Worm (Caenorhabditis elegans) whole organism, mixed stage, embryonic: ENCODE data around the gene F54F7.10.

Source experiments
- M03D4.4 ChIP-seq: sonication (generic microtip); optimal IDR thresholded peaks from 2 replicates; lab custom pipeline; 2017; ENCODE audit warnings: mild to moderate bottlenecking, missing genetic modification characterization, missing compliant biosample characterization
- bed-3 ChIP-seq: fragments of 200-800 bp; sonication (Bioruptor generic); optimal IDR thresholded peaks from 3 replicates; lab custom pipeline; 2018; ENCODE audit warnings: mild to moderate bottlenecking, missing genetic modification characterization, moderate library complexity, missing compliant biosample characterization
- blmp-1 ChIP-seq: fragments of 150-350 bp; optimal IDR thresholded peaks from 2 replicates; lab custom pipeline; 2014; ENCODE audit warnings: missing biosample characterization, missing genetic modification characterization
- ceh-39 ChIP-seq: fragments of 150-350 bp; optimal IDR thresholded peaks from 2 replicates; lab custom pipeline; 2014; ENCODE audit warnings: missing biosample characterization, missing genetic modification characterization
- ceh-43 ChIP-seq: fragments of 200-800 bp; sonication (Bioruptor generic); optimal IDR thresholded peaks from 2 replicates; lab custom pipeline; 2018; ENCODE audit warnings: mild to moderate bottlenecking, missing genetic modification characterization, moderate library complexity, missing compliant biosample characterization
- ceh-83 ChIP-seq: fragments of 200-800 bp; sonication (Bioruptor generic); optimal IDR thresholded peaks from 2 replicates; lab custom pipeline; 2018; ENCODE audit warnings: mild to moderate bottlenecking, missing genetic modification characterization, missing compliant biosample characterization
- ces-1 ChIP-seq: fragments of 150-350 bp; optimal IDR thresholded peaks from 2 replicates; lab custom pipeline; 2014; ENCODE audit warnings: missing biosample characterization, missing genetic modification reagents, missing genetic modification characterization
- cnd-1 ChIP-seq: fragments of 200-800 bp; sonication (Bioruptor generic); optimal IDR thresholded peaks from 2 replicates; lab custom pipeline; 2018; ENCODE audit warnings: mild to moderate bottlenecking, missing genetic modification characterization, missing compliant biosample characterization
- elt-1 ChIP-seq: sonication (generic microtip); optimal IDR thresholded peaks from 2 replicates; lab custom pipeline; 2017; ENCODE audit warnings: missing genetic modification characterization, mild to moderate bottlenecking, missing compliant biosample characterization, antibody characterized with exemption, moderate library complexity, borderline replicate concordance; ENCODE audit not compliant: insufficient read depth
- elt-3 ChIP-seq: fragments of 150-350 bp; optimal IDR thresholded peaks from 2 replicates; lab custom pipeline; 2014; ENCODE audit warnings: missing biosample characterization, missing genetic modification characterization
- flh-1 ChIP-seq: fragments of 200-800 bp; sonication (Bioruptor generic); optimal IDR thresholded peaks from 2 replicates; lab custom pipeline; 2018; ENCODE audit warnings: mild to moderate bottlenecking, missing genetic modification characterization, moderate library complexity, missing compliant biosample characterization
- ham-2 ChIP-seq: fragments of 200-800 bp; sonication (Bioruptor generic); optimal IDR thresholded peaks from 2 replicates; lab custom pipeline; 2018; ENCODE audit warnings: mild to moderate bottlenecking, missing genetic modification characterization, missing compliant biosample characterization
- hlh-1 ChIP-seq: fragments of 150-350 bp; optimal IDR thresholded peaks from 2 replicates; lab custom pipeline; 2014; ENCODE audit warnings: missing biosample characterization, missing genetic modification reagents, missing genetic modification characterization
- lin-13 ChIP-seq: fragments of 150-350 bp; optimal IDR thresholded peaks from 2 replicates; lab custom pipeline; 2014; ENCODE audit warnings: missing biosample characterization, missing genetic modification characterization
- lin-32 ChIP-seq: fragments of 200-800 bp; sonication (Bioruptor generic); optimal IDR thresholded peaks from 2 replicates; lab custom pipeline; 2018; ENCODE audit warnings: mild to moderate bottlenecking, missing genetic modification characterization, missing compliant biosample characterization
- lsy-2 ChIP-seq: fragments of 150-350 bp; optimal IDR thresholded peaks from 2 replicates; lab custom pipeline; 2014; ENCODE audit warnings: missing biosample characterization, missing genetic modification characterization
- mab-5 ChIP-seq: fragments of 150-350 bp; optimal IDR thresholded peaks from 2 replicates; lab custom pipeline; 2014; ENCODE audit warnings: missing biosample characterization, missing genetic modification characterization
- mep-1 ChIP-seq: fragments of 150-350 bp; optimal IDR thresholded peaks from 2 replicates; lab custom pipeline; 2017; ENCODE audit warnings: missing biosample characterization, missing genetic modification reagents, missing genetic modification characterization, inconsistent platforms
- mls-2 ChIP-seq: sonication (generic microtip); optimal IDR thresholded peaks from 2 replicates; lab custom pipeline; 2016; ENCODE audit warnings: mild to moderate bottlenecking, missing genetic modification characterization, moderate library complexity, missing compliant biosample characterization
- nhr-12 ChIP-seq: fragments of 150-350 bp; optimal IDR thresholded peaks from 2 replicates; lab custom pipeline; 2014; ENCODE audit warnings: missing biosample characterization, missing genetic modification characterization
- nhr-237 ChIP-seq: fragments of 150-350 bp; optimal IDR thresholded peaks from 2 replicates; lab custom pipeline; 2014; ENCODE audit warnings: missing biosample characterization, missing genetic modification characterization
- nhr-76 ChIP-seq: sonication (generic microtip); optimal IDR thresholded peaks from 2 replicates; lab custom pipeline; 2017; ENCODE audit warnings: missing biosample characterization, missing genetic modification characterization
- snpc-4 ChIP-seq: fragments of 150-350 bp; optimal IDR thresholded peaks from 2 replicates; lab custom pipeline; 2014; ENCODE audit warnings: missing biosample characterization, missing genetic modification characterization
- tbx-8 ChIP-seq: fragments of 200-800 bp; sonication (Bioruptor generic); optimal IDR thresholded peaks from 2 replicates; lab custom pipeline; 2018; ENCODE audit warnings: mild to moderate bottlenecking, missing genetic modification characterization, moderate library complexity, missing compliant biosample characterization
- unc-120 ChIP-seq: sonication (generic microtip); optimal IDR thresholded peaks from 2 replicates; lab custom pipeline; 2017; ENCODE audit warnings: missing genetic modification characterization, missing compliant biosample characterization; ENCODE audit not compliant: poor library complexity, severe bottlenecking
- unc-39 ChIP-seq: fragments of 150-350 bp; optimal IDR thresholded peaks from 2 replicates; lab custom pipeline; 2014; ENCODE audit warnings: missing biosample characterization, missing genetic modification characterization
- unc-62 ChIP-seq: fragments of 150-350 bp; optimal IDR thresholded peaks from 2 replicates; lab custom pipeline; 2014; ENCODE audit warnings: missing biosample characterization, missing genetic modification reagents, missing genetic modification characterization
- zip-8 ChIP-seq: fragments of 150-350 bp; optimal IDR thresholded peaks from 2 replicates; lab custom pipeline; 2014; ENCODE audit warnings: missing biosample characterization, missing genetic modification characterization
- ztf-11 ChIP-seq: fragments of 150-350 bp; optimal IDR thresholded peaks from 2 replicates; lab custom pipeline; 2014; ENCODE audit warnings: missing biosample characterization, missing genetic modification characterization

Gene F54F7.10

DNA sequence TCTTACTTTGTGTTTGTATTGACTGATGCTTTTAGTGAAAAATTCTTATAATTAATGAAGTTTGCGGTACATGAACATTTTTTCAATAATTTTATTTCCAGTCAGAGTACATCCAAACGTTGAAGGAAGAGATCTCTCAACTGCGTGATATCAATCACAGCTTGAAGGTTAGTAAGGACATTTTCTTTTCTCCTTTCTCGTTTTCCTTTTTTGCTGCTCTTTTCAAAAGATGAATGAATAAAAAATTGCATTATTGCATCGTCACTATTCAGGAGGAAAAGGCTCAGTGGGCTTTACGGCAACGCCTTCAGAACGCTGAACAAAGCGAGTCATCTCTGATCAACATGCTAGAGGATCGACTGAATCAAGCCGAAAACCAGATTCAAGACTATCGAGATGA lies 36.5 kb upstream of the F54F7.10 start:
- no peak for TF ChIP-seq unc-62 (GFP tag; lab: Kevin White, UChicago)
- no peak for TF ChIP-seq zip-8
- no peak for TF ChIP-seq lin-32 (GFP tag; lab: Kevin White, UChicago)

DNA sequence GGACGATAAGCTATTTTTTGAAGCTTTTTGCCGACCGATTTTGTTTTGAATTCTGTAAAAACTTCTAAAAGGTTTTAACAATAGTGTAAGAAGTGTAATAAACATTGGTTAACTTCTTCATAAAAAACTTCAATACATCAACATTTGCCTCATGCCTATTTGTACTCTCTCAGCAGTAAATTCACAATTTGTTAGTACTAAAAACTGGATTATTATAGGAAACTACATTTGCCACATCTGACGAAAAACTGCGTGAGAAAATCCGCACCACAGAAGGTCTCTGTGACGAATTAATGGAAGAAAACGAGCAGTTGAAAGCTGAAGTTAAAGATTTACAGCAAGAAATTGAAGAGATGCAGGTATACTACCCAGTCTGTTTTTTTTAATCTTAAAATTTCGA lies 35.9 kb upstream of the F54F7.10 start:
- TF ChIP-seq mab-5 (no peak), M03D4.4 (tag; lab: Kevin White, UChicago) (no peak), elt-3 (tag; lab: Kevin White, UChicago) (no peak), flh-1 (GFP tag; lab: Kevin White, UChicago) (no peak), elt-1 (no peak), bed-3 (GFP tag; lab: Kevin White, UChicago) (no peak), tbx-8 (no peak), ces-1 (no peak), mls-2 (tag; lab: Kevin White, UChicago) (no peak), unc-120 (tag; lab: Kevin White, UChicago) (no peak)

DNA sequence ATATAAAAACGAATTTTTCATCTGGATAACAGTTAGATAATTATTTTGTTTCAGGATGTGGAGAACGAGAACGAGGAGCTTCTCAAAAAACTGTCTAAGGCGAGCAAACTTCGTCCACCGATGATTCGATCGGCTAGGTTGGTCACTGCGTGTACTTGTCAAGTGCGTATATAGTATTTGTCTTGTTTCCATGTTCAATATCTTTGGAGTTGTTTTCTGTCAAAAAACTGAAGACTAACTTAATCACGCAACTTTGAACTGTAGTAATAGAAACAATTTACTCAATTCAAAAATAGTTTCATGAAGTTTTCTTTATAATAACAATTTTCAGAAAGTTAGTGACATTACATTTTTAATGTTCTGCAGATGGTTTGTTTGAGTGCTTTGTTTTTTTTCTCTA lies 34.7 kb upstream of the F54F7.10 start:
- TF ChIP-seq lin-32 (GFP tag; lab: Kevin White, UChicago) (no peak), hlh-1 (tag; lab: Kevin White, UChicago) (no peak), snpc-4 (tag; lab: Kevin White, UChicago) (no peak), cnd-1 (tag; lab: Kevin White, UChicago) (no peak)

- TF ChIP-seq snpc-4 (tag; lab: Kevin White, UChicago) (no peak), tbx-8 (no peak), bed-3 (GFP tag; lab: Kevin White, UChicago) (no peak), zip-8 (no peak), unc-39 (tag; lab: Kevin White, UChicago) (no peak), nhr-76 (no peak), unc-62 (GFP tag; lab: Kevin White, UChicago) (no peak), cnd-1 (tag; lab: Kevin White, UChicago) (no peak), flh-1 (GFP tag; lab: Kevin White, UChicago) (no peak), lsy-2 (tag; lab: Kevin White, UChicago) (no peak), ham-2 (GFP tag; lab: Kevin White, UChicago) (no peak), ceh-39 (no peak), blmp-1 (tag; lab: Kevin White, UChicago) (no peak), lin-32 (GFP tag; lab: Kevin White, UChicago) (no peak), nhr-12 (tag; lab: Kevin White, UChicago) (no peak)
- TF ChIP-seq, all 35 proteins: peak for 0
These were observed 26.0 kb upstream of the F54F7.10 start, which contains the start of gene taf-7.1 for ce11 chrX:11837378-11837777. taf-7.1 (minus strand) TSS chrX:11837478.

- TF ChIP-seq ceh-39 (no peak), lin-13 (tag; lab: Kevin White, UChicago) (no peak), snpc-4 (tag; lab: Kevin White, UChicago) (no peak), mep-1 (tag; lab: Kevin White, UChicago) (no peak)
These were observed 20.0 kb upstream of the F54F7.10 start, which contains the start of gene F54F7.2 for ce11 chrX:11843363-11843762. F54F7.2 (plus strand) TSS chrX:11843663.

DNA sequence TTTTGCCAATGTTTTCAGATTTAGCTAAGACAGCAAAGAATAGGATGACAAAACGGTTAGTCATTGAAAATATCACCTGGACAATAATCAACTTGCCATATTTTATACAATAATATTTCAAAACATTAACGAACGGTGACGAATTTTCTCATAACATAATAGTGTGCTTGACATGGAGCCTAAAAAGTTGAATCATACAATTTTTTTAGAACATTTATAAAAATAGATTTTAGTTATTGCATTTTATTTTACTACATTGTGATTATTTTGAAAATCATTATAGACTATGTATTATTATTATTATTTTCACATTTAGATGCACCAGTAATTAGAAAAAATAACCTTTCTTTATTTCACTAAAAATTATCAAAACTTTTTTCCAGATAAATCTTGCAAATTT lies 14.8 kb upstream of the F54F7.10 start, which contains the start of gene F54F7.9:
F54F7.9 (minus strand) TSS at position 101 of the 400 bp plus-strand sequence.
- TF ChIP-seq nhr-12 (tag; lab: Kevin White, UChicago) (no peak), lin-32 (GFP tag; lab: Kevin White, UChicago) (no peak), ztf-11 (tag; lab: Kevin White, UChicago) (no peak), ceh-39 (no peak), nhr-237 (tag; lab: Kevin White, UChicago) (no peak), ceh-43 (GFP tag; lab: Kevin White, UChicago) (no peak), nhr-76 (no peak), zip-8 (no peak), ceh-83 (GFP tag; lab: Kevin White, UChicago) (no peak)
